Fruit fly (Drosophila melanogaster) whole organism, embryonic: ENCODE data around the gene CG7497.

Experiments
- B-H1 ChIP-seq: fragments of 200-800 bp; sonication (Bioruptor generic); IDR thresholded peaks from 3 replicates; pipeline ENCODE4 v1.3.6; 2022; ENCODE audit warnings: missing biosample characterization, missing genetic modification characterization
- Bteb2 ChIP-seq: fragments of 200-800 bp; sonication (Bioruptor generic); optimal IDR thresholded peaks from 2 replicates; lab custom pipeline; 2016; ENCODE audit warnings: missing biosample characterization, missing genetic modification characterization
- CG10267 ChIP-seq: fragments of 200-800 bp; sonication (Bioruptor generic); optimal IDR thresholded peaks from 2 replicates; lab custom pipeline; 2018; ENCODE audit warnings: missing biosample characterization, mild to moderate bottlenecking, missing genetic modification characterization, moderate library complexity
- CG10462 ChIP-seq: fragments of 200-800 bp; sonication (Bioruptor generic); optimal IDR thresholded peaks from 2 replicates; lab custom pipeline; 2016; ENCODE audit warnings: missing biosample characterization, missing genetic modification characterization
- CG11723 ChIP-seq: fragments of 200-800 bp; sonication (Bioruptor generic); optimal IDR thresholded peaks from 2 replicates; lab custom pipeline; 2017; ENCODE audit warnings: missing biosample characterization, mild to moderate bottlenecking, missing genetic modification characterization
- CG12744 ChIP-seq: fragments of 200-800 bp; sonication (Bioruptor generic); optimal IDR thresholded peaks from 2 replicates; lab custom pipeline; 2016; ENCODE audit warnings: missing biosample characterization, missing genetic modification characterization
- CG12769 ChIP-seq: fragments of 200-800 bp; sonication (Bioruptor generic); optimal IDR thresholded peaks from 2 replicates; lab custom pipeline; 2019; ENCODE audit warnings: missing biosample characterization, mild to moderate bottlenecking, missing genetic modification characterization, moderate library complexity
- CG15269 ChIP-seq: fragments of 200-800 bp; sonication (Bioruptor generic); optimal IDR thresholded peaks from 2 replicates; lab custom pipeline; 2018; ENCODE audit warnings: missing biosample characterization, mild to moderate bottlenecking, missing genetic modification characterization, moderate library complexity
- CG15601 ChIP-seq: fragments of 200-800 bp; sonication (Bioruptor generic); optimal IDR thresholded peaks from 3 replicates; lab custom pipeline; 2019; ENCODE audit warnings: missing biosample characterization, mild to moderate bottlenecking, missing genetic modification characterization, moderate library complexity
- CG1602 ChIP-seq: fragments of 200-800 bp; sonication (Bioruptor generic); optimal IDR thresholded peaks from 3 replicates; lab custom pipeline; 2016; ENCODE audit warnings: missing biosample characterization, missing genetic modification characterization
- CG18476 ChIP-seq: fragments of 200-800 bp; sonication (Bioruptor generic); optimal IDR thresholded peaks from 2 replicates; lab custom pipeline; 2016; ENCODE audit warnings: missing biosample characterization, mild to moderate bottlenecking, missing genetic modification characterization
- CG18764 ChIP-seq: fragments of 200-800 bp; sonication (Bioruptor generic); optimal IDR thresholded peaks from 3 replicates; lab custom pipeline; 2016; ENCODE audit warnings: missing biosample characterization, missing genetic modification characterization
- CG42726 ChIP-seq: fragments of 200-800 bp; sonication (Bioruptor generic); IDR thresholded peaks from 2 replicates; pipeline ENCODE4 v1.3.6; 2022; ENCODE audit warnings: missing biosample characterization, missing genetic modification characterization; ENCODE audit not compliant: partially characterized antibody
- CG4282 ChIP-seq: fragments of 200-800 bp; sonication (Bioruptor generic); optimal IDR thresholded peaks from 2 replicates; lab custom pipeline; 2016; ENCODE audit warnings: missing biosample characterization, missing genetic modification characterization
- CG4854 ChIP-seq: fragments of 200-800 bp; sonication (Bioruptor generic); optimal IDR thresholded peaks from 2 replicates; lab custom pipeline; 2016; ENCODE audit warnings: missing biosample characterization, missing genetic modification characterization, inconsistent platforms
- CG6683 ChIP-seq: fragments of 200-800 bp; sonication (Bioruptor generic); optimal IDR thresholded peaks from 2 replicates; lab custom pipeline; 2017; ENCODE audit warnings: missing biosample characterization, mild to moderate bottlenecking, missing genetic modification characterization, missing genetic modification reagents
- CG7839 ChIP-seq: fragments of 200-800 bp; sonication (Bioruptor generic); optimal IDR thresholded peaks from 3 replicates; lab custom pipeline; 2018; ENCODE audit warnings: missing biosample characterization, mild to moderate bottlenecking, missing genetic modification characterization, moderate library complexity
- CG8388 ChIP-seq: fragments of 200-800 bp; sonication (Bioruptor generic); optimal IDR thresholded peaks from 2 replicates; lab custom pipeline; 2019; ENCODE audit warnings: missing biosample characterization, mild to moderate bottlenecking, missing genetic modification characterization, moderate library complexity
- CG8944 ChIP-seq: fragments of 200-800 bp; sonication (Bioruptor generic); optimal IDR thresholded peaks from 3 replicates; lab custom pipeline; 2016; ENCODE audit warnings: missing biosample characterization, missing genetic modification characterization
- Ets97D ChIP-seq: fragments of 200-800 bp; sonication (Bioruptor generic); optimal IDR thresholded peaks from 3 replicates; lab custom pipeline; 2016; ENCODE audit warnings: missing biosample characterization, missing genetic modification characterization
- Fer1 ChIP-seq: fragments of 200-800 bp; sonication (Bioruptor generic); optimal IDR thresholded peaks from 2 replicates; lab custom pipeline; 2017; ENCODE audit warnings: missing biosample characterization, mild to moderate bottlenecking, missing genetic modification characterization
- Fer3 ChIP-seq: fragments of 200-800 bp; sonication (Bioruptor generic); optimal IDR thresholded peaks from 2 replicates; lab custom pipeline; 2018; ENCODE audit warnings: missing biosample characterization, mild to moderate bottlenecking, missing genetic modification characterization, moderate library complexity
- HLH54F ChIP-seq: fragments of 200-800 bp; sonication (Bioruptor generic); optimal IDR thresholded peaks from 3 replicates; lab custom pipeline; 2016; ENCODE audit warnings: missing biosample characterization, missing genetic modification characterization
- Hmx ChIP-seq: fragments of 200-800 bp; sonication (Bioruptor generic); optimal IDR thresholded peaks from 2 replicates; lab custom pipeline; 2016; ENCODE audit warnings: missing biosample characterization, missing genetic modification characterization
- Hr3 ChIP-seq: fragments of 200-800 bp; sonication (Bioruptor generic); optimal IDR thresholded peaks from 3 replicates; lab custom pipeline; 2016; ENCODE audit warnings: missing biosample characterization, missing genetic modification characterization
- MESR4 ChIP-seq: fragments of 200-800 bp; sonication (Bioruptor generic); optimal IDR thresholded peaks from 2 replicates; lab custom pipeline; 2018; ENCODE audit warnings: missing biosample characterization, mild to moderate bottlenecking, missing genetic modification characterization, moderate library complexity
- Mad ChIP-seq: fragments of 200-800 bp; sonication (Bioruptor generic); optimal IDR thresholded peaks from 2 replicates; lab custom pipeline; 2016; ENCODE audit warnings: missing biosample characterization, missing genetic modification characterization
- Med ChIP-seq: fragments of 200-800 bp; sonication (Bioruptor generic); peaks from one replicate; lab custom pipeline; 2016; ENCODE audit warnings: missing biosample characterization, missing genetic modification characterization, mild to moderate bottlenecking, inconsistent platforms, moderate library complexity
- Mes4 ChIP-seq: fragments of 200-800 bp; sonication (Bioruptor generic); optimal IDR thresholded peaks from 2 replicates; lab custom pipeline; 2016; ENCODE audit warnings: missing biosample characterization, missing genetic modification characterization
- Pdp1 ChIP-seq, 2 experiments: fragments of 200-800 bp; sonication (Bioruptor generic); optimal IDR thresholded peaks; 3 replicates each; lab custom pipeline; 2016; ENCODE audit warnings: missing biosample characterization in 2 of 2, missing genetic modification characterization in 2 of 2, mild to moderate bottlenecking in 1 of 2, moderate library complexity in 1 of 2
- Sry-δ ChIP-seq: fragments of 200-800 bp; sonication (Bioruptor generic); optimal IDR thresholded peaks from 2 replicates; lab custom pipeline; 2016; ENCODE audit warnings: missing biosample characterization, missing genetic modification characterization
- Stat92E ChIP-seq, 3 experiments: fragments of >200 bp in 2 of 3; fragments of 200-800 bp in 1 of 3; sonication (Bioruptor generic) in 1 of 3; optimal IDR thresholded peaks; 2 replicates each; lab custom pipeline; 2017 to 2019; ENCODE audit warnings: missing biosample characterization in 3 of 3, missing genetic modification characterization in 3 of 3, mild to moderate bottlenecking in 1 of 3, moderate library complexity in 1 of 3
- Xrp1 ChIP-seq: fragments of 200-800 bp; sonication (Bioruptor generic); IDR thresholded peaks from 2 replicates; pipeline ENCODE4 v1.3.6; 2022; ENCODE audit warnings: missing biosample characterization, missing genetic modification characterization
- cato ChIP-seq: fragments of 200-800 bp; sonication (Bioruptor generic); optimal IDR thresholded peaks from 2 replicates; lab custom pipeline; 2016; ENCODE audit warnings: missing biosample characterization, missing genetic modification characterization, borderline replicate concordance
- caup ChIP-seq: fragments of 200-800 bp; sonication (Bioruptor generic); optimal IDR thresholded peaks from 3 replicates; lab custom pipeline; 2017; ENCODE audit warnings: missing biosample characterization, mild to moderate bottlenecking, missing genetic modification characterization, moderate library complexity; ENCODE audit not compliant: severe bottlenecking
- corto ChIP-seq: fragments of 200-800 bp; sonication (Bioruptor generic); optimal IDR thresholded peaks from 2 replicates; lab custom pipeline; 2016; ENCODE audit warnings: missing biosample characterization, mild to moderate bottlenecking, missing genetic modification characterization, moderate library complexity
- dm ChIP-seq: fragments of 200-800 bp; sonication (Bioruptor generic); optimal IDR thresholded peaks from 3 replicates; lab custom pipeline; 2016; ENCODE audit warnings: missing biosample characterization, missing genetic modification characterization
- fu2 ChIP-seq: fragments of 200-800 bp; sonication (Bioruptor generic); optimal IDR thresholded peaks from 2 replicates; lab custom pipeline; 2016; ENCODE audit warnings: missing biosample characterization, missing genetic modification characterization
- her ChIP-seq: fragments of 200-800 bp; sonication (Bioruptor generic); optimal IDR thresholded peaks from 2 replicates; lab custom pipeline; 2016; ENCODE audit warnings: missing biosample characterization, missing genetic modification characterization
- kay ChIP-seq: fragments of 200-800 bp; sonication (Bioruptor generic); optimal IDR thresholded peaks from 2 replicates; lab custom pipeline; 2016; ENCODE audit warnings: missing biosample characterization, missing genetic modification characterization
- ken ChIP-seq: fragments of 200-800 bp; sonication (Bioruptor generic); IDR thresholded peaks from 3 replicates; pipeline ENCODE4 v1.3.6; 2022; ENCODE audit warnings: missing biosample characterization, missing genetic modification characterization
- p53 ChIP-seq: fragments of 200-800 bp; sonication (Bioruptor generic); optimal IDR thresholded peaks from 2 replicates; lab custom pipeline; 2016; ENCODE audit warnings: missing biosample characterization, missing genetic modification characterization
- phol ChIP-seq: fragments of 200-800 bp; sonication (Bioruptor generic); optimal IDR thresholded peaks from 3 replicates; lab custom pipeline; 2018; ENCODE audit warnings: missing biosample characterization, mild to moderate bottlenecking, missing genetic modification characterization, moderate library complexity
- sna ChIP-seq: fragments of 200-800 bp; sonication (Bioruptor generic); IDR thresholded peaks from 2 replicates; pipeline ENCODE4 v1.3.6; 2022; ENCODE audit warnings: missing biosample characterization, missing genetic modification characterization; ENCODE audit not compliant: partially characterized antibody
- trem ChIP-seq: fragments of 200-800 bp; optimal IDR thresholded peaks from 3 replicates; lab custom pipeline; 2019; ENCODE audit warnings: missing biosample characterization, mild to moderate bottlenecking, missing genetic modification characterization, moderate library complexity
- unpg ChIP-seq: fragments of 200-800 bp; sonication (Bioruptor generic); optimal IDR thresholded peaks from 3 replicates; lab custom pipeline; 2018; ENCODE audit warnings: missing biosample characterization, mild to moderate bottlenecking, missing genetic modification characterization, moderate library complexity
- vfl ChIP-seq: fragments of 200-800 bp; sonication (Bioruptor generic); optimal IDR thresholded peaks from 2 replicates; lab custom pipeline; 2016; ENCODE audit warnings: missing biosample characterization, missing genetic modification characterization
- vvl ChIP-seq: fragments of 200-800 bp; sonication (Bioruptor generic); IDR thresholded peaks from 2 replicates; pipeline ENCODE4 v1.3.6; 2022; ENCODE audit warnings: missing biosample characterization, missing genetic modification characterization
- zen ChIP-seq: fragments of 200-800 bp; sonication (Bioruptor generic); optimal IDR thresholded peaks from 3 replicates; lab custom pipeline; 2018; ENCODE audit warnings: missing biosample characterization, mild to moderate bottlenecking, missing genetic modification characterization, moderate library complexity

CG7497 gene

dm6 chr3L:17621451-17621946 lies 11.8 kb upstream of the CG7497 start, which contains the start of the genes Vps60 and anchor (continued):
- peak; percentile 63 for TF ChIP-seq Mes4 (GFP tag; lab: Kevin White, UChicago)
- TF ChIP-seq CG18476 (GFP tag; lab: Kevin White, UChicago) = peak; percentile 63
- TF ChIP-seq HLH54F (GFP tag; lab: Kevin White, UChicago) = peak; percentile 72
- peak; percentile 41 for TF ChIP-seq CG18764 (GFP tag; lab: Kevin White, UChicago)
- peak; percentile 2 for TF ChIP-seq cato (GFP tag; lab: Kevin White, UChicago)
- TF ChIP-seq dm (GFP tag; lab: Kevin White, UChicago) = peak; percentile 26
- peak; percentile 37 for TF ChIP-seq unpg (GFP tag; lab: Kevin White, UChicago)
- peak; percentile 53 for TF ChIP-seq Fer1 (GFP tag; lab: Kevin White, UChicago)
- TF ChIP-seq CG7839 (tag; lab: Kevin White, UChicago) = peak; percentile 47
- TF ChIP-seq CG1602 (GFP tag; lab: Kevin White, UChicago) = peak; percentile 36
- TF ChIP-seq zen = peak; percentile 44
- TF ChIP-seq CG4282 = peak; percentile 13
- peak in 1 of 3 experiments; percentile 46 for TF ChIP-seq Stat92E (GFP tag; optimal IDR thresholded peaks at IDR 0.05; lab: Kevin White, UChicago)
- TF ChIP-seq Med (GFP tag; lab: Kevin White, UChicago) = peak; percentile 94
- peak; percentile 52 for TF ChIP-seq CG4854 (GFP tag; lab: Kevin White, UChicago)
- peak; percentile 78 for TF ChIP-seq MESR4
- TF ChIP-seq Mad (GFP tag; lab: Kevin White, UChicago) = peak; percentile 33
- TF ChIP-seq Pdp1 (GFP tag; optimal IDR thresholded peaks at IDR 0.05; lab: Kevin White, UChicago) = peak; percentile 54 to 78
- TF ChIP-seq CG15269 (tag; lab: Kevin White, UChicago) = peak; percentile 41
- TF ChIP-seq Bteb2 = peak; percentile 76
- TF ChIP-seq Fer3 = peak; percentile 42
- TF ChIP-seq vfl = peak; percentile 66
- TF ChIP-seq corto (GFP tag; lab: Kevin White, UChicago) = no peak
- 0 out of 2 replicates have a peak, but pooled peaks have one; percentile 14 for TF ChIP-seq Xrp1 (GFP tag; lab: Robert Waterston, UW)
- peak; percentile 68 for TF ChIP-seq phol (tag; lab: Kevin White, UChicago)
- TF ChIP-seq CG11723 (GFP tag; lab: Kevin White, UChicago) = no peak
- TF ChIP-seq kay = peak; percentile 98
- peak; percentile 48 for TF ChIP-seq CG8388 (GFP tag; lab: Kevin White, UChicago)
- TF ChIP-seq Hr3 (GFP tag; lab: Kevin White, UChicago) = peak; percentile 65
- TF ChIP-seq CG15601 (tag; lab: Kevin White, UChicago) = peak; percentile 62
- peak; percentile 4 for TF ChIP-seq CG10462
- TF ChIP-seq vvl = peak; percentile 68
- peak; percentile 99 for TF ChIP-seq CG10267
- TF ChIP-seq CG6683 (GFP tag; lab: Kevin White, UChicago) = peak; percentile 35
- peak; percentile 35 for TF ChIP-seq CG12769 (tag; lab: Kevin White, UChicago)
- no peak for TF ChIP-seq CG12744 (GFP tag; lab: Kevin White, UChicago)
- no peak for TF ChIP-seq sna (GFP tag; lab: Robert Waterston, UW)
- peak; percentile 43 for TF ChIP-seq caup
- TF ChIP-seq ken = peak; percentile 55; the same call in 1 of the 3 replicates
- peak; percentile 58 for TF ChIP-seq fu2 (GFP tag; lab: Kevin White, UChicago)
- TF ChIP-seq CG8944 (GFP tag; lab: Kevin White, UChicago) = peak; percentile 51
- TF ChIP-seq trem (tag; lab: Kevin White, UChicago) = peak; percentile 97
- peak; percentile 40 for TF ChIP-seq Hmx
- TF ChIP-seq B-H1 = no peak
- TF ChIP-seq Ets97D (GFP tag; lab: Kevin White, UChicago) = peak; percentile 86
- peak; percentile 39 for TF ChIP-seq her (GFP tag; lab: Kevin White, UChicago)
- TF ChIP-seq CG42726 (GFP tag; lab: Robert Waterston, UW) = 0 out of 2 replicates have a peak, but pooled peaks have one; percentile 18
- peak; percentile 55 for TF ChIP-seq p53 (GFP tag; lab: Kevin White, UChicago)
- peak; percentile 59 for TF ChIP-seq Sry-δ (GFP tag; lab: Kevin White, UChicago)
